Fruit fly (Drosophila melanogaster) whole organism, embryonic: ENCODE measurements around the gene CG32625.

Experiments
- Atf6 ChIP-seq: fragments of 200-800 bp; sonication (Bioruptor generic); IDR thresholded peaks from 2 replicates; pipeline ENCODE4 v1.3.6; 2022; ENCODE audit warnings: missing biosample characterization, missing genetic modification characterization
- B-H2 ChIP-seq: fragments of 200-800 bp; sonication (Bioruptor generic); optimal IDR thresholded peaks from 2 replicates; lab custom pipeline; 2018; ENCODE audit warnings: missing biosample characterization, mild to moderate bottlenecking, missing genetic modification characterization
- CG1024 ChIP-seq: fragments of 200-800 bp; sonication (Bioruptor generic); IDR thresholded peaks from 2 replicates; pipeline ENCODE4 v1.3.6; 2022; ENCODE audit warnings: missing biosample characterization, missing genetic modification characterization
- CG10565 ChIP-seq: fragments of 200-800 bp; sonication (Bioruptor generic); optimal IDR thresholded peaks from 3 replicates; lab custom pipeline; 2016; ENCODE audit warnings: missing biosample characterization, mild to moderate bottlenecking, missing genetic modification characterization
- CG11695 ChIP-seq: fragments of 200-800 bp; sonication (Bioruptor generic); IDR thresholded peaks from 3 replicates; pipeline ENCODE4 v1.3.6; 2022; ENCODE audit warnings: missing biosample characterization, missing genetic modification characterization
- CG13123 ChIP-seq: fragments of 200-800 bp; sonication (Bioruptor generic); optimal IDR thresholded peaks from 2 replicates; lab custom pipeline; 2016; ENCODE audit warnings: missing biosample characterization, missing genetic modification characterization
- CG13287 ChIP-seq: fragments of 200-800 bp; sonication (Bioruptor generic); IDR thresholded peaks from 2 replicates; pipeline ENCODE4 v1.3.6; 2022; ENCODE audit warnings: missing biosample characterization, missing genetic modification characterization; ENCODE audit not compliant: partially characterized antibody
- CG13296 ChIP-seq: fragments of 200-800 bp; sonication (Bioruptor generic); optimal IDR thresholded peaks from 3 replicates; lab custom pipeline; 2018; ENCODE audit warnings: missing biosample characterization, mild to moderate bottlenecking, missing genetic modification characterization
- CG13424 ChIP-seq: fragments of 200-800 bp; sonication (Bioruptor generic); optimal IDR thresholded peaks from 2 replicates; lab custom pipeline; 2019; ENCODE audit warnings: missing biosample characterization, mild to moderate bottlenecking, missing genetic modification characterization, moderate library complexity
- CG14441 ChIP-seq: fragments of 200-800 bp; sonication (Bioruptor generic); IDR thresholded peaks from 2 replicates; pipeline ENCODE4 v1.3.6; 2022; ENCODE audit warnings: missing biosample characterization, missing genetic modification characterization
- CG17328 ChIP-seq: fragments of 200-800 bp; sonication (Bioruptor generic); IDR thresholded peaks from 2 replicates; pipeline ENCODE4 v1.3.6; 2022; ENCODE audit warnings: missing biosample characterization, missing genetic modification characterization
- CG18599 ChIP-seq: fragments of 200-800 bp; sonication (Bioruptor generic); optimal IDR thresholded peaks from 3 replicates; lab custom pipeline; 2017; ENCODE audit warnings: missing biosample characterization, missing genetic modification characterization, mild to moderate bottlenecking, moderate library complexity, missing genetic modification reagents
- CG2199 ChIP-seq: fragments of 200-800 bp; sonication (Bioruptor generic); IDR thresholded peaks from 3 replicates; pipeline ENCODE4 v1.3.6; 2022; ENCODE audit warnings: missing biosample characterization, missing genetic modification characterization
- CG3065 ChIP-seq: fragments of 200-800 bp; sonication (Bioruptor generic); optimal IDR thresholded peaks from 2 replicates; lab custom pipeline; 2016; ENCODE audit warnings: missing biosample characterization, missing genetic modification characterization
- CG31365 ChIP-seq: fragments of 200-800 bp; sonication (Bioruptor generic); optimal IDR thresholded peaks from 2 replicates; lab custom pipeline; 2018; ENCODE audit warnings: missing biosample characterization, mild to moderate bottlenecking, missing genetic modification characterization
- CG3163 ChIP-seq: fragments of 200-800 bp; sonication (Bioruptor generic); optimal IDR thresholded peaks from 3 replicates; lab custom pipeline; 2016; ENCODE audit warnings: missing biosample characterization, missing genetic modification characterization
- CG32767 ChIP-seq: fragments of 200-800 bp; sonication (Bioruptor generic); IDR thresholded peaks from 2 replicates; pipeline ENCODE4 v1.3.6; 2022; ENCODE audit warnings: missing biosample characterization, missing genetic modification characterization
- CG4424 ChIP-seq: fragments of 200-800 bp; sonication (Bioruptor generic); optimal IDR thresholded peaks from 3 replicates; lab custom pipeline; 2016; ENCODE audit warnings: missing biosample characterization, missing genetic modification characterization
- CG7786 ChIP-seq: fragments of 200-800 bp; sonication (Bioruptor generic); optimal IDR thresholded peaks from 2 replicates; lab custom pipeline; 2016; ENCODE audit warnings: missing biosample characterization, missing genetic modification characterization
- CG9215 ChIP-seq: fragments of 200-800 bp; sonication (Bioruptor generic); IDR thresholded peaks from 2 replicates; pipeline ENCODE4 v1.3.6; 2022; ENCODE audit warnings: missing biosample characterization, missing genetic modification characterization
- Camta ChIP-seq: fragments of 200-800 bp; sonication (Bioruptor generic); optimal IDR thresholded peaks from 2 replicates; lab custom pipeline; 2016; ENCODE audit warnings: missing biosample characterization, missing genetic modification characterization
- Chrac-16 ChIP-seq: fragments of 200-800 bp; sonication (Bioruptor generic); optimal IDR thresholded peaks from 3 replicates; lab custom pipeline; 2016; ENCODE audit warnings: missing biosample characterization, missing genetic modification characterization
- Ets65A ChIP-seq: fragments of 200-800 bp; sonication (Bioruptor generic); peaks from one replicate; lab custom pipeline; 2016; ENCODE audit warnings: missing biosample characterization, missing genetic modification characterization
- H15 ChIP-seq: fragments of 200-800 bp; sonication (Bioruptor generic); IDR thresholded peaks from 3 replicates; pipeline ENCODE4 v1.3.6; 2022; ENCODE audit warnings: missing biosample characterization, missing genetic modification characterization
- Lim3 ChIP-seq: fragments of 200-800 bp; sonication (Bioruptor generic); IDR thresholded peaks from 2 replicates; pipeline ENCODE4 v1.3.6; 2022; ENCODE audit warnings: missing biosample characterization, missing genetic modification characterization
- Mad ChIP-seq: fragments of 200-800 bp; sonication (Bioruptor generic); optimal IDR thresholded peaks from 2 replicates; lab custom pipeline; 2016; ENCODE audit warnings: missing biosample characterization, missing genetic modification characterization
- Opbp ChIP-seq: fragments of 200-800 bp; sonication (Bioruptor generic); IDR thresholded peaks from 3 replicates; pipeline ENCODE4 v1.3.6; 2022; ENCODE audit warnings: missing biosample characterization, missing genetic modification characterization; ENCODE audit not compliant: partially characterized antibody
- Ptx1 ChIP-seq: fragments of 200-800 bp; sonication (Bioruptor generic); IDR thresholded peaks from 2 replicates; pipeline ENCODE4 v1.3.6; 2022; ENCODE audit warnings: missing biosample characterization, missing genetic modification characterization
- Rfx ChIP-seq: fragments of 200-800 bp; sonication (Bioruptor generic); IDR thresholded peaks from 2 replicates; pipeline ENCODE4 v1.3.6; 2022; ENCODE audit warnings: missing biosample characterization, missing genetic modification characterization
- Sox102F ChIP-seq: fragments of 200-800 bp; sonication (Bioruptor generic); optimal IDR thresholded peaks from 2 replicates; lab custom pipeline; 2018; ENCODE audit warnings: missing biosample characterization, mild to moderate bottlenecking, missing genetic modification characterization, moderate library complexity
- YL-1 ChIP-seq: fragments of 200-800 bp; sonication (Bioruptor generic); optimal IDR thresholded peaks from 3 replicates; lab custom pipeline; 2017; ENCODE audit warnings: missing biosample characterization, mild to moderate bottlenecking, missing genetic modification characterization
- amos ChIP-seq: fragments of 200-800 bp; sonication (Bioruptor generic); IDR thresholded peaks from 2 replicates; pipeline ENCODE4 v1.3.6; 2022; ENCODE audit warnings: missing biosample characterization, missing genetic modification characterization; ENCODE audit not compliant: partially characterized antibody
- cg ChIP-seq: fragments of 200-800 bp; sonication (Bioruptor generic); optimal IDR thresholded peaks from 3 replicates; lab custom pipeline; 2019; ENCODE audit warnings: missing biosample characterization, mild to moderate bottlenecking, missing genetic modification characterization, moderate library complexity
- dysf ChIP-seq: fragments of 200-800 bp; sonication (Bioruptor generic); IDR thresholded peaks from 3 replicates; pipeline ENCODE4 v1.3.6; 2022; ENCODE audit warnings: missing biosample characterization, missing genetic modification characterization
- eyg ChIP-seq: fragments of 200-800 bp; sonication (Bioruptor generic); optimal IDR thresholded peaks from 3 replicates; lab custom pipeline; 2016; ENCODE audit warnings: missing biosample characterization, missing genetic modification characterization
- gem ChIP-seq: fragments of 200-800 bp; sonication (Bioruptor generic); optimal IDR thresholded peaks from 2 replicates; lab custom pipeline; 2019; ENCODE audit warnings: missing biosample characterization, mild to moderate bottlenecking, missing genetic modification characterization, moderate library complexity
- gsb ChIP-seq: fragments of 200-800 bp; sonication (Bioruptor generic); IDR thresholded peaks from 2 replicates; pipeline ENCODE4 v1.3.6; 2022; ENCODE audit warnings: missing biosample characterization, missing genetic modification characterization
- h ChIP-seq: fragments of >200 bp; optimal IDR thresholded peaks from 2 replicates; lab custom pipeline; 2017
- mld ChIP-seq: fragments of 200-800 bp; sonication (Bioruptor generic); IDR thresholded peaks from 3 replicates; pipeline ENCODE4 v1.3.6; 2022; ENCODE audit warnings: missing biosample characterization, missing genetic modification characterization; ENCODE audit not compliant: partially characterized antibody
- nerfin-1 ChIP-seq: fragments of 200-800 bp; sonication (Bioruptor generic); optimal IDR thresholded peaks from 3 replicates; lab custom pipeline; 2019; ENCODE audit warnings: missing biosample characterization, mild to moderate bottlenecking, missing genetic modification characterization, moderate library complexity
- pfk ChIP-seq: fragments of 200-800 bp; sonication (Bioruptor generic); optimal IDR thresholded peaks from 2 replicates; lab custom pipeline; 2018; ENCODE audit warnings: missing biosample characterization, mild to moderate bottlenecking, missing genetic modification characterization, moderate library complexity
- pita ChIP-seq: fragments of 200-800 bp; sonication (Bioruptor generic); optimal IDR thresholded peaks from 2 replicates; lab custom pipeline; 2017; ENCODE audit warnings: missing biosample characterization, mild to moderate bottlenecking, missing genetic modification characterization
- pros ChIP-seq: fragments of 200-800 bp; sonication (Bioruptor generic); optimal IDR thresholded peaks from 3 replicates; lab custom pipeline; 2019; ENCODE audit warnings: missing biosample characterization, mild to moderate bottlenecking, missing genetic modification characterization, moderate library complexity
- pum ChIP-seq: fragments of 200-800 bp; sonication (Bioruptor generic); optimal IDR thresholded peaks from 2 replicates; lab custom pipeline; 2016; ENCODE audit warnings: missing biosample characterization, missing genetic modification characterization
- ranshi ChIP-seq: fragments of 200-800 bp; sonication (Bioruptor generic); IDR thresholded peaks from 2 replicates; pipeline ENCODE4 v1.3.6; 2022; ENCODE audit warnings: missing biosample characterization, missing genetic modification characterization
- scrt ChIP-seq: fragments of 200-800 bp; sonication (Bioruptor generic); optimal IDR thresholded peaks from 2 replicates; lab custom pipeline; 2018; ENCODE audit warnings: missing biosample characterization, mild to moderate bottlenecking, missing genetic modification characterization, moderate library complexity
- sd ChIP-seq: fragments of 200-800 bp; sonication (Bioruptor generic); optimal IDR thresholded peaks from 3 replicates; lab custom pipeline; 2018; ENCODE audit warnings: missing biosample characterization, mild to moderate bottlenecking, missing genetic modification characterization, moderate library complexity
- sens ChIP-seq: fragments of 200-800 bp; sonication (Bioruptor generic); peaks from one replicate; lab custom pipeline; 2016; ENCODE audit warnings: missing biosample characterization, missing genetic modification characterization
- seq ChIP-seq: fragments of 200-800 bp; sonication (Bioruptor generic); IDR thresholded peaks from 2 replicates; pipeline ENCODE4 v1.3.6; 2022; ENCODE audit warnings: missing biosample characterization, missing genetic modification characterization
- slou ChIP-seq: fragments of 200-800 bp; sonication (Bioruptor generic); optimal IDR thresholded peaks from 3 replicates; lab custom pipeline; 2016; ENCODE audit warnings: missing biosample characterization, missing genetic modification characterization
- stwl ChIP-seq: fragments of 200-800 bp; sonication (Bioruptor generic); optimal IDR thresholded peaks from 3 replicates; lab custom pipeline; 2018; ENCODE audit warnings: missing biosample characterization, mild to moderate bottlenecking, missing genetic modification characterization, moderate library complexity

Gene CG32625

DNA sequence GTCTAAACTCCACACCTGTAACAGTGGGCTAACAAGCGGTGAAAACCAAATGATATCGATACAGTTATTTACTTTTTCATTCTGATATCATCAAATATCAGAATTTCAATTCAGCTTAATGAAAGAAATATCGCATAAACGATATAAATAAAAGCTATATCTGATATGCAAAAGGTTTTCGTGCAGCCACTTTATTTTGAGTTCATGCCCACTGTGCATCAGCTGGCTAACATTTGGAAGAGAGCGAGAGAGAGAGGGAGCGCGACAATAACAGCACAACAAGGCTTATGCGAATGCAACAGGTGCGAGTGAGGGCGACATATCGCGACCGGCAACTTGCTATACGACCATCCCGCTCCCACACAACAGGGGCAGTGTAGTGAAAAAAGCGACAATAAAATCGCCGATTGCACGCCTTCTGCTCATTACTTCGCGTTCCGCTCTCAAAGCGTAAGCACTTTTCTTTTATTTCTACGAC lies 17.2 kb downstream of the CG32625 start, which contains the start of gene CG11151 (continued):
- TF ChIP-seq Ptx1 = peak; percentile 96
- TF ChIP-seq Chrac-16 (GFP tag; lab: Kevin White, UChicago) = peak; percentile 97
- TF ChIP-seq pros (GFP tag; lab: Kevin White, UChicago) = peak; percentile 65
- TF ChIP-seq CG14441 = peak; percentile 96
- TF ChIP-seq amos (GFP tag; lab: Robert Waterston, UW) = peak; percentile 31; the same call in 1 of the 2 replicates
- peak; percentile 96 for TF ChIP-seq Atf6 (GFP tag; lab: Robert Waterston, UW)
- TF ChIP-seq CG31365 (tag; lab: Kevin White, UChicago) = peak; percentile 86
- TF ChIP-seq nerfin-1 (tag; lab: Kevin White, UChicago) = peak; percentile 94
- TF ChIP-seq cg = no peak
- peak; percentile 97 for TF ChIP-seq CG4424 (GFP tag; lab: Kevin White, UChicago)
- peak; percentile 96 for TF ChIP-seq Camta (GFP tag; lab: Kevin White, UChicago)
- peak; percentile 96 for TF ChIP-seq Rfx (GFP tag; lab: Robert Waterston, UW)
- TF ChIP-seq pum (GFP tag; lab: Kevin White, UChicago) = peak; percentile 97
- no peak for TF ChIP-seq Opbp (GFP tag; lab: Robert Waterston, UW)
- TF ChIP-seq CG11695 = peak; percentile 96
- peak; percentile 96 for TF ChIP-seq seq (GFP tag; lab: Robert Waterston, UW)
- TF ChIP-seq CG13123 = peak; percentile 92
- TF ChIP-seq gem (tag; lab: Kevin White, UChicago) = peak; percentile 99
- TF ChIP-seq CG1024 (GFP tag; lab: Robert Waterston, UW) = peak; percentile 91
- TF ChIP-seq sd (tag; lab: Kevin White, UChicago) = peak; percentile 83
- 0 out of 3 replicates have a peak, but pooled peaks have one; percentile 38 for TF ChIP-seq mld (GFP tag; lab: Robert Waterston, UW)
- peak; percentile 70 for TF ChIP-seq CG13287 (GFP tag; lab: Robert Waterston, UW)
- peak; percentile 98 for TF ChIP-seq CG7786 (GFP tag; lab: Kevin White, UChicago)
- TF ChIP-seq CG10565 = peak; percentile 82
- peak; percentile 63 for TF ChIP-seq pfk
- TF ChIP-seq CG17328 = peak; percentile 96
- TF ChIP-seq YL-1 (GFP tag; lab: Kevin White, UChicago) = peak; percentile 88
- peak; percentile 96 for TF ChIP-seq CG2199 (GFP tag; lab: Robert Waterston, UW)
- TF ChIP-seq ranshi (GFP tag; lab: Robert Waterston, UW) = peak; percentile 95
- TF ChIP-seq CG3065 (GFP tag; lab: Kevin White, UChicago) = peak; percentile 80
- TF ChIP-seq gsb (GFP tag; lab: Robert Waterston, UW) = peak; percentile 85
- peak; percentile 94 for TF ChIP-seq H15 (GFP tag; lab: Robert Waterston, UW)
- TF ChIP-seq h = no peak
- TF ChIP-seq dysf (GFP tag; lab: Robert Waterston, UW) = peak; percentile 96
- TF ChIP-seq stwl = peak; percentile 64
- TF ChIP-seq Ets65A (GFP tag; lab: Kevin White, UChicago) = peak; percentile 99
- peak; percentile 98 for TF ChIP-seq Sox102F (GFP tag; lab: Kevin White, UChicago)
- peak; percentile 95 for TF ChIP-seq CG32767 (GFP tag; lab: Robert Waterston, UW)
- TF ChIP-seq CG13424 = peak; percentile 97
- peak; percentile 95 for TF ChIP-seq Mad (GFP tag; lab: Kevin White, UChicago)
- TF ChIP-seq sens (GFP tag; lab: Kevin White, UChicago) = peak; percentile 99
- peak; percentile 96 for TF ChIP-seq CG13296 (GFP tag; lab: Kevin White, UChicago)
- peak; percentile 92 for TF ChIP-seq slou (GFP tag; lab: Kevin White, UChicago)
- TF ChIP-seq pita (GFP tag; lab: Kevin White, UChicago) = no peak
- peak; percentile 94 for TF ChIP-seq scrt
- peak; percentile 98 for TF ChIP-seq CG18599 (GFP tag; lab: Kevin White, UChicago)
- TF ChIP-seq CG9215 (GFP tag; lab: Robert Waterston, UW) = peak; percentile 88
- peak; percentile 88 for TF ChIP-seq CG3163 (GFP tag; lab: Kevin White, UChicago)
- peak; percentile 96 for TF ChIP-seq B-H2 (GFP tag; lab: Kevin White, UChicago)
- TF ChIP-seq Lim3 (GFP tag; lab: Robert Waterston, UW) = peak; percentile 77
- TF ChIP-seq eyg (GFP tag; lab: Kevin White, UChicago) = peak; percentile 94
